Worm (Caenorhabditis elegans) whole organism, early embryonic: Measurements from ENCODE around the gene dpy-19.

Experiments
- B0310.2 ChIP-seq: sonication (generic microtip); optimal IDR thresholded peaks from 2 replicates; lab custom pipeline; 2016; ENCODE audit warnings: mild to moderate bottlenecking, missing genetic modification characterization, missing compliant biosample characterization
- F13C5.2 ChIP-seq: sonication (generic microtip); optimal IDR thresholded peaks from 2 replicates; lab custom pipeline; 2017; ENCODE audit warnings: mild to moderate bottlenecking, missing genetic modification characterization, inconsistent platforms, missing compliant biosample characterization
- aly-1 ChIP-seq: sonication (generic microtip); optimal IDR thresholded peaks from 2 replicates; lab custom pipeline; 2016; ENCODE audit warnings: missing genetic modification characterization, missing compliant biosample characterization
- ama-1 ChIP-seq: fragments of 150-350 bp; optimal IDR thresholded peaks from 2 replicates; lab custom pipeline; 2014
- ceh-13 ChIP-seq: fragments of 200-800 bp; sonication (Bioruptor generic); optimal IDR thresholded peaks from 2 replicates; lab custom pipeline; 2018; ENCODE audit warnings: mild to moderate bottlenecking, missing genetic modification characterization, missing compliant biosample characterization
- ceh-36 ChIP-seq: sonication (generic microtip); optimal IDR thresholded peaks from 2 replicates; lab custom pipeline; 2016; ENCODE audit warnings: missing genetic modification characterization, inconsistent platforms, missing compliant biosample characterization
- ets-7 ChIP-seq: sonication (generic microtip); optimal IDR thresholded peaks from 2 replicates; lab custom pipeline; 2016; ENCODE audit warnings: missing genotype, missing genetic modification characterization, missing compliant biosample characterization
- flt-1 ChIP-seq: fragments of 200-800 bp; sonication (Bioruptor generic); IDR thresholded peaks from 2 replicates; pipeline ENCODE4 v1.3.6; 2022; ENCODE audit warnings: missing genetic modification characterization, missing compliant biosample characterization
- hmbx-1 ChIP-seq: sonication (generic microtip); optimal IDR thresholded peaks from 2 replicates; lab custom pipeline; 2016; ENCODE audit warnings: mild to moderate bottlenecking, missing genetic modification characterization, missing compliant biosample characterization
- hmg-4 ChIP-seq: fragments of 200-800 bp; sonication (Bioruptor generic); optimal IDR thresholded peaks from 2 replicates; lab custom pipeline; 2018; ENCODE audit warnings: mild to moderate bottlenecking, missing genetic modification characterization, missing compliant biosample characterization
- hnd-1 ChIP-seq: sonication (generic microtip); optimal IDR thresholded peaks from 2 replicates; lab custom pipeline; 2016; ENCODE audit warnings: missing genetic modification characterization, missing compliant biosample characterization
- pes-1 ChIP-seq: fragments of 200-800 bp; sonication (Bioruptor generic); IDR thresholded peaks from 2 replicates; pipeline ENCODE4 v1.3.6; 2022; ENCODE audit warnings: missing genetic modification reagents, missing genetic modification characterization, missing compliant biosample characterization
- scrt-1 ChIP-seq: fragments of 200-800 bp; sonication (Bioruptor generic); IDR thresholded peaks from 2 replicates; pipeline ENCODE4 v1.3.6; 2022; ENCODE audit warnings: missing genetic modification characterization, missing compliant biosample characterization
- sea-1 ChIP-seq: fragments of 200-800 bp; sonication (Bioruptor generic); conservative IDR thresholded peaks from 2 replicates; pipeline ENCODE4 v1.3.6; 2022; ENCODE audit warnings: missing genetic modification characterization, missing compliant biosample characterization
- tbx-11 ChIP-seq: fragments of 200-800 bp; sonication (Bioruptor generic); IDR thresholded peaks from 2 replicates; pipeline ENCODE4 v1.3.6; 2022; ENCODE audit warnings: missing genetic modification characterization, missing compliant biosample characterization
- tbx-37 ChIP-seq: fragments of 200-800 bp; sonication (Bioruptor generic); conservative IDR thresholded peaks from 2 replicates; pipeline ENCODE4 v1.3.6; 2022; ENCODE audit warnings: missing genetic modification reagents, missing genetic modification characterization, missing compliant biosample characterization
- tra-4 ChIP-seq: sonication (generic microtip); optimal IDR thresholded peaks from 2 replicates; lab custom pipeline; 2017; ENCODE audit warnings: missing genetic modification characterization, missing compliant biosample characterization

The dpy-19 gene

ce11 chrIII:8697268-8697907 lies 30.1 kb upstream of the dpy-19 start:
- TF ChIP-seq tbx-37 (GFP tag; lab: Robert Waterston, UW) (no peak), aly-1 (tag; lab: Kevin White, UChicago) (no peak), hmbx-1 (tag; lab: Kevin White, UChicago) (no peak), hmg-4 (GFP tag; lab: Kevin White, UChicago) (no peak), hnd-1 (tag; lab: Kevin White, UChicago) (no peak), sea-1 (GFP tag; lab: Robert Waterston, UW) (no peak), B0310.2 (tag; lab: Kevin White, UChicago) (no peak), tra-4 (tag; lab: Kevin White, UChicago) (no peak), ceh-13 (GFP tag; lab: Kevin White, UChicago) (no peak), pes-1 (GFP tag; lab: Robert Waterston, UW) (no peak), ets-7 (tag; lab: Kevin White, UChicago) (no peak), ceh-36 (tag; lab: Kevin White, UChicago) (no peak), F13C5.2 (tag; lab: Kevin White, UChicago) (no peak), scrt-1 (GFP tag; lab: Robert Waterston, UW) (no peak), tbx-11 (no peak), flt-1 (no peak), ama-1 (lab: Kevin White, UChicago) (no peak)

DNA sequence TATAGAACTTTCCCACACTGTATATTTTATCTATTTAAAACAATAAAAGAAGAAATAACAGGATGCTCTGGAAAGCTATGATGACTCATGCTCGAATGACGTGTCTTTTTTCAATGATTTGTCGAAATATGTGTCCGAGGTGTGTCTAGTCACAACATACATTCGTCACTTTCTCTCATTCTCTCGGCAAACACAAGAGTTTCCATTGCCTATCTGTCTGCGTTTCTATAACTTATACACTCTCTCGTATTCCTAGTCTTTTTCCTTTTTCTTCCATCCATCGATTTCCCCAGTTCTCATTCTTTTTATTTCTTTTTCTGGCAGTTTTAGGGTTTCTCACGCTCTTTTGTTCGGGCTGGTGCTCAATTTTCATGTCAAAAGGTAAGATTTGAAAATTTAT lies 29.4 kb upstream of the dpy-19 start:
- no peak for TF ChIP-seq scrt-1 (GFP tag; lab: Robert Waterston, UW)
- no peak for TF ChIP-seq ceh-36 (tag; lab: Kevin White, UChicago)
- TF ChIP-seq flt-1 = no peak
- TF ChIP-seq ceh-13 (GFP tag; lab: Kevin White, UChicago) = no peak
- TF ChIP-seq tra-4 (tag; lab: Kevin White, UChicago) = no peak
- no peak for TF ChIP-seq hnd-1 (tag; lab: Kevin White, UChicago)
- TF ChIP-seq sea-1 (GFP tag; lab: Robert Waterston, UW) = no peak
- TF ChIP-seq tbx-11 = no peak
- no peak for TF ChIP-seq hmbx-1 (tag; lab: Kevin White, UChicago)
- TF ChIP-seq tbx-37 (GFP tag; lab: Robert Waterston, UW) = no peak
- TF ChIP-seq B0310.2 (tag; lab: Kevin White, UChicago) = no peak
- TF ChIP-seq ama-1 (lab: Kevin White, UChicago) = no peak
- TF ChIP-seq F13C5.2 (tag; lab: Kevin White, UChicago) = no peak
- TF ChIP-seq hmg-4 (GFP tag; lab: Kevin White, UChicago) = no peak
- TF ChIP-seq pes-1 (GFP tag; lab: Robert Waterston, UW) = no peak
- TF ChIP-seq aly-1 (tag; lab: Kevin White, UChicago) = no peak
- no peak for TF ChIP-seq ets-7 (tag; lab: Kevin White, UChicago)

ce11 chrIII:8693322-8693721 lies 26.0 kb upstream of the dpy-19 start, which contains the start of gene B0303.7:
Gene B0303.7 (plus strand): TSS chrIII:8693622.
- TF ChIP-seq F13C5.2 (tag; lab: Kevin White, UChicago) (no peak), scrt-1 (GFP tag; lab: Robert Waterston, UW) (no peak), aly-1 (tag; lab: Kevin White, UChicago) (no peak), B0310.2 (tag; lab: Kevin White, UChicago) (no peak), tbx-37 (GFP tag; lab: Robert Waterston, UW) (no peak), ceh-36 (tag; lab: Kevin White, UChicago) (no peak), hmg-4 (GFP tag; lab: Kevin White, UChicago) (no peak), ceh-13 (GFP tag; lab: Kevin White, UChicago) (no peak), ets-7 (tag; lab: Kevin White, UChicago) (no peak), tra-4 (tag; lab: Kevin White, UChicago) (no peak), tbx-11 (no peak)

ce11 chrIII:8689655-8690054 lies 22.4 kb upstream of the dpy-19 start, which contains the start of gene B0303.4:
Gene B0303.4 (plus strand): TSS chrIII:8689850.
- no peak for TF ChIP-seq tra-4 (tag; lab: Kevin White, UChicago)
- no peak for TF ChIP-seq ceh-36 (tag; lab: Kevin White, UChicago)
- no peak for TF ChIP-seq ama-1 (lab: Kevin White, UChicago)
- no peak for TF ChIP-seq ceh-13 (GFP tag; lab: Kevin White, UChicago)
- TF ChIP-seq ets-7 (tag; lab: Kevin White, UChicago) = no peak
- TF ChIP-seq hmg-4 (GFP tag; lab: Kevin White, UChicago) = no peak
- no peak for TF ChIP-seq B0310.2 (tag; lab: Kevin White, UChicago)
- no peak for TF ChIP-seq sea-1 (GFP tag; lab: Robert Waterston, UW)
- TF ChIP-seq hnd-1 (tag; lab: Kevin White, UChicago) = no peak
- TF ChIP-seq tbx-37 (GFP tag; lab: Robert Waterston, UW) = no peak
- TF ChIP-seq F13C5.2 (tag; lab: Kevin White, UChicago) = no peak
- no peak for TF ChIP-seq scrt-1 (GFP tag; lab: Robert Waterston, UW)
- no peak for TF ChIP-seq hmbx-1 (tag; lab: Kevin White, UChicago)
- TF ChIP-seq tbx-11 = no peak

- TF ChIP-seq ama-1 (lab: Kevin White, UChicago) (no peak), sea-1 (GFP tag; lab: Robert Waterston, UW) (no peak), tbx-11 (no peak), tbx-37 (GFP tag; lab: Robert Waterston, UW) (no peak), hmbx-1 (tag; lab: Kevin White, UChicago) (no peak), F13C5.2 (tag; lab: Kevin White, UChicago) (no peak)
Observed at ce11 chrIII:8689143-8689542, 21.9 kb upstream of the dpy-19 start.

DNA sequence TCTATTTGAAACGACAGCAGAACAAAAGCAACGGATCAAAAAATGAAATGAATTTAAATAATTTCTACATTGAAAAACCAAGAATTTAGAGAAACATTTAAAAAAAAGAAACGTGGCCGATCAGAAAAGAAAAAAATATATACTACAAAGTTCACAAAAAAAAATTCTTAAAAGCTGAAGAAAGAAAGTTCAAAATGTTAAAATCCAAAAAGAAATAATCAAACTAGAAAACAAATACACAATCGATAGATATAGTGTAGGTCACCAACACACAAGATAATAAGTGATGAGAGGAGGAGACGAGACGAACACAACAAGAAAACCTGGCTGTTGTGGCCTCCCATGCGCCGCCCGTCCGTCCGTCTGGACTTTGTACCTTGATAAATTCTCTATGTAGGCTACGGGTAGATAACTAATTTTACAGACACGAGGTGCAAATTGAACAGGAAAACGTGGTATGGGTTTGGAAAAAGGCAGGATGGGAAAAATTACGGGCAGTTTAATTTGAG lies 21.2 kb upstream of the dpy-19 start, which contains the start of gene hadb-1:
Gene hadb-1 (minus strand): TSS at position 51 of the 509 bp plus-strand sequence.
- TF ChIP-seq sea-1 (GFP tag; lab: Robert Waterston, UW) (no peak), ceh-13 (GFP tag; lab: Kevin White, UChicago) (no peak), hnd-1 (tag; lab: Kevin White, UChicago) (no peak), F13C5.2 (tag; lab: Kevin White, UChicago) (no peak), ceh-36 (tag; lab: Kevin White, UChicago) (no peak), pes-1 (GFP tag; lab: Robert Waterston, UW) (no peak), flt-1 (no peak), tra-4 (tag; lab: Kevin White, UChicago) (no peak), hmbx-1 (tag; lab: Kevin White, UChicago) (no peak), ama-1 (lab: Kevin White, UChicago) (no peak), hmg-4 (GFP tag; lab: Kevin White, UChicago) (no peak), scrt-1 (GFP tag; lab: Robert Waterston, UW) (no peak), ets-7 (tag; lab: Kevin White, UChicago) (no peak), aly-1 (tag; lab: Kevin White, UChicago) (no peak), B0310.2 (tag; lab: Kevin White, UChicago) (no peak), tbx-37 (GFP tag; lab: Robert Waterston, UW) (no peak), tbx-11 (no peak)
